Fruit fly (Drosophila melanogaster): ENCODE data around the gene Rpt2.

The Rpt2 gene

DNA sequence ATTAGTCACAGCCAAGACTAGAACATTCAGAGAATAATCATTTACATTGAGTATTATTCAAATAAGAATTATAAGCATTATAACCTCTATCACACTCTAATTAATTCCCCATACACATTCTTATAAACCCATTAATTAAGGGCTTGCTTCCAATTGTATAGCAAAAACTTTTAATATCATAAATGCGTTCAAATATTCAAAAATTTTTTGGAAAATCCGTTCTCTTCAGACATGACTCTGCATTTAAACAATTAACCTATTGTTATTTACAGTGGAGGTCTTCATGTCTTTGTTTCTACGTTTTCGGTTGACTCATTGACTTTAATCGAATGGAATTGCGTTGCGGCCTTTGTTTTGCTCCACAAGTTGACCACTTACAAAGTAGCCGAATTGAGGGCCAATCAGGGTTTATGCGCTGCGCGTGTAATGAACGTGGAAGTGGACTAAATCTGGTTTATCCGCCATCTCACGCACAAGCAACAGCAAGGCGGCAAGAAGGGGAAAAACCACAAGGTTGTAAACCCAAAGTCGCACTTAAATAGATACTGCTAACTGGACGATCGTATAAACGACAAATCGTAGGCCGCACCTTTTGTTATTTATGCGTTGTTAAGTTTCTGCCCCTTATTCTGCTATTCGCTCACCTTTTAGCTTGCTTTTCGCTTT is 10.4 kb downstream of the Rpt2 start:
- TF ChIP-seq CG7556 (GFP tag; optimal IDR thresholded peaks at IDR 0.05) (no peak), bigmax (GFP tag; optimal IDR thresholded peaks at IDR 0.05) (no peak), CG10366 (GFP tag; IDR thresholded peaks at IDR 0.05) (peak; percentile 54), ems (GFP tag; optimal IDR thresholded peaks at IDR 0.05) (peak; percentile 7), salm (tag; optimal IDR thresholded peaks at IDR 0.05) (no peak), CG1024 (GFP tag; IDR thresholded peaks at IDR 0.05) (no peak), klu (GFP tag; IDR thresholded peaks at IDR 0.05) (0 out of 2 replicates have a peak, but pooled peaks have one; percentile 22), CG11504 (tag; optimal IDR thresholded peaks at IDR 0.05) (no peak), crol (GFP tag; IDR thresholded peaks at IDR 0.05) (peak; percentile 35), CG11398 (GFP tag; optimal IDR thresholded peaks at IDR 0.05) (peak; percentile 49), BtbVII (GFP tag; optimal IDR thresholded peaks at IDR 0.05) (no peak), NK7.1 (GFP tag; optimal IDR thresholded peaks at IDR 0.05) (no peak), gt (GFP tag; IDR thresholded peaks at IDR 0.05) (no peak), Stat92E (GFP tag; optimal IDR thresholded peaks at IDR 0.05) (no peak), YL-1 (GFP tag; optimal IDR thresholded peaks at IDR 0.05) (no peak), Xrp1 (GFP tag; IDR thresholded peaks at IDR 0.05) (peak; percentile 27; the same call in 1 of the 2 replicates), CG10543 (GFP tag; optimal IDR thresholded peaks at IDR 0.05) (peak; percentile 83), zen (tag; optimal IDR thresholded peaks at IDR 0.05) (no peak), CkIIα-i1 (GFP tag; IDR thresholded peaks at IDR 0.05) (no peak), Doc2 (GFP tag; IDR thresholded peaks at IDR 0.05) (no peak), dimm (GFP tag; IDR thresholded peaks at IDR 0.05) (no peak), CG7372 (GFP tag; IDR thresholded peaks at IDR 0.05) (peak; percentile 29; the same call in 1 of the 2 replicates), ind (GFP tag; optimal IDR thresholded peaks at IDR 0.05) (peak; percentile 29), aop (GFP tag; IDR thresholded peaks at IDR 0.05) (no peak), CG2199 (GFP tag; IDR thresholded peaks at IDR 0.05) (no peak), Hand (GFP tag; optimal IDR thresholded peaks at IDR 0.05) (peak; percentile 22), esg (GFP tag; conservative IDR thresholded peaks at IDR 0.05) (peak; percentile 30), ab (GFP tag; optimal IDR thresholded peaks at IDR 0.05) (peak; percentile 26), mam (GFP tag; optimal IDR thresholded peaks at IDR 0.05) (peak; percentile 40), lbe (GFP tag; optimal IDR thresholded peaks at IDR 0.05) (no peak), CG7987 (GFP tag; optimal IDR thresholded peaks at IDR 0.05) (peak; percentile 11), CG2712 (tag; optimal IDR thresholded peaks at IDR 0.05) (no peak), NC2α (GFP tag; optimal IDR thresholded peaks at IDR 0.05) (no peak), Vsx1 (GFP tag; optimal IDR thresholded peaks at IDR 0.05) (peak; percentile 76), CG8388 (GFP tag; optimal IDR thresholded peaks at IDR 0.05) (no peak), wdn (GFP tag; IDR thresholded peaks at IDR 0.05) (peak; percentile 73), Optix (GFP tag; IDR thresholded peaks at IDR 0.05) (0 out of 3 replicates have a peak, but pooled peaks have one; percentile 31), kay (GFP tag; optimal IDR thresholded peaks at IDR 0.05) (no peak), h (optimal IDR thresholded peaks at IDR 0.05) (no peak), cato (GFP tag; optimal IDR thresholded peaks at IDR 0.05; ENCODE audit: borderline replicate concordance) (no peak), cwo (GFP tag; optimal IDR thresholded peaks at IDR 0.05) (peak; percentile 53), CG12299 (tag; optimal IDR thresholded peaks at IDR 0.05) (peak; percentile 71), Bgb (GFP tag; IDR thresholded peaks at IDR 0.05; ENCODE audit: partially characterized antibody) (no peak), CG17359 (tag; optimal IDR thresholded peaks at IDR 0.05) (peak; percentile 40), seq (GFP tag; IDR thresholded peaks at IDR 0.05) (peak; percentile 69), Hr39 (optimal IDR thresholded peaks at IDR 0.05) (no peak), CG13624 (GFP tag; optimal IDR thresholded peaks at IDR 0.05) (peak; percentile 88), dm (GFP tag; optimal IDR thresholded peaks at IDR 0.05) (no peak), CG7271 (tag; optimal IDR thresholded peaks at IDR 0.05) (no peak), Tbp (GFP tag; optimal IDR thresholded peaks at IDR 0.05) (no peak), pnt (GFP tag; optimal IDR thresholded peaks at IDR 0.05) (no peak)

All from whole organism, embryonic.